Fruit fly (Drosophila melanogaster): ENCODE data around the gene CG13793.
A peak's percentile ranks its signal among the peaks of the same experiment; 100 is the strongest.

Gene CG13793

DNA sequence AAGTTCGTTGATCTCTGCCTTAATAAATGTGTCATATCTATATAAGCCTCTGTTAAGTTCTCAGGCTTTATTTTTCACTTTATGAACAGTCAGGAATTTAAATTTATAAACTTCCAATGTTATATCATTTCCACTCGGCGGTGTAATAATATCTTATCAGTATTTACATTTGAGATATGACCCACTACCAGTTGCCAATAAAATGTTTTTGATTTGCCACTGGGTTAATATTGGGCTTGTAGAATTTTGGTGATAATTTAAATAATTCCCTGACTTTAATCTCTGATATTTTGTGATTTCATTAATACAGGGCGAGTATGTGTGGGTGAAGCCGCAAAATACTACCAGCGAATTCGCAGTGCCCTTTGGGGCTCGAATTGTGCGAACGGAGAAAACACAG is 39.0 kb downstream of the CG13793 start:
- TF ChIP-seq CG11696 (GFP tag; IDR thresholded peaks at IDR 0.05) (no peak), CG8388 (GFP tag; optimal IDR thresholded peaks at IDR 0.05) (no peak), Pdp1 (GFP tag; optimal IDR thresholded peaks at IDR 0.05) (peak in 1 of 2 experiments; percentile 26), Tbp (GFP tag; optimal IDR thresholded peaks at IDR 0.05) (no peak), exex (tag; optimal IDR thresholded peaks at IDR 0.05) (peak; percentile 63), Ets65A (GFP tag) (no peak), en (GFP tag; optimal IDR thresholded peaks at IDR 0.05) (no peak), mirr (GFP tag; optimal IDR thresholded peaks at IDR 0.05) (peak; percentile 85), CG10321 (GFP tag; IDR thresholded peaks at IDR 0.05) (no peak)

DNA sequence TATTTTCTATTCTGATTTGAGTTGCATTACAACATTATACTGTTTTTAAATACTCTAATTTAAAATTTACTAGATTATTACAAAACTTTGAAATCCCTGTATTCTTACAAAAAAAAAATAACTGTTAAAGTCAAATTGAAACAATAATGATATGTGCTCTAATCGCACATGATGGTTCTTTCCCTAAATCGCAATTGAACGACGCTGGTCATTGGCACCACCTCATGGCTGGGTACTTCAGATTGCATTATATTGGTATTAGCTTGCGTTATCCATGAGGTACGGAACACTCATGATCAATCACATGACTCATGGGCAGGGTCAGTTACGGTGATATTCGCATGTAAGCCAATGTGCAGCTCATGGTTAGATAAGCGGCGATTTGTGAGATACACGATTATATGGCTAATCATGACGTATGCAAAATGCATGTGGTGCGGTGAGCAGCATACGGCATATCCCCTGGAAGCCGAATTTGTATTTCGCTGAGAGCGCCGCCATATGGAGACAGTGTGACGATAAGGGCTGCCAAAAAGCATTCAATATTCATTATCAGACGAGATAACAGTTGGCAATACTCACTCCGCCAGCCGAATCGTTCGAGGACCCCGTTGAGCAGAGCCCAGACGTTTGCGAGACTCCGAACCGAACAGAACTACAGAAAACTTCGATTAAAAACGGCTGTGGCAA is 41.0 kb downstream of the CG13793 start:
- TF ChIP-seq ara (GFP tag; IDR thresholded peaks at IDR 0.05) (no peak), HLH54F (GFP tag; optimal IDR thresholded peaks at IDR 0.05) (no peak), Hmr (GFP tag; optimal IDR thresholded peaks at IDR 0.05) (peak; percentile 50), nerfin-1 (tag; optimal IDR thresholded peaks at IDR 0.05) (no peak), Ets65A (GFP tag) (peak; percentile 55), GATAe (GFP tag; conservative IDR thresholded peaks at IDR 0.05) (peak; percentile 43), CG15479 (GFP tag; optimal IDR thresholded peaks at IDR 0.05) (peak; percentile 85), abd-A (tag; optimal IDR thresholded peaks at IDR 0.05) (no peak), Fer3 (tag; optimal IDR thresholded peaks at IDR 0.05) (no peak), chinmo (GFP tag; IDR thresholded peaks at IDR 0.05; ENCODE audit: partially characterized antibody) (0 out of 4 replicates have a peak, but pooled peaks have one; percentile 68), CG8089 (GFP tag; optimal IDR thresholded peaks at IDR 0.05) (no peak), sug (tag; optimal IDR thresholded peaks at IDR 0.05) (peak; percentile 22), Vsx1 (GFP tag; optimal IDR thresholded peaks at IDR 0.05) (peak; percentile 8), mirr (GFP tag; optimal IDR thresholded peaks at IDR 0.05) (peak; percentile 18), Hey (tag; optimal IDR thresholded peaks at IDR 0.05) (peak; percentile 32), ems (GFP tag; optimal IDR thresholded peaks at IDR 0.05) (no peak), CG2678 (tag; optimal IDR thresholded peaks at IDR 0.05) (no peak), Myb (GFP tag; optimal IDR thresholded peaks at IDR 0.05) (no peak), CG12104 (GFP tag; optimal IDR thresholded peaks at IDR 0.05) (no peak), Deaf1 (tag; optimal IDR thresholded peaks at IDR 0.05) (peak; percentile 16), CG31388 (GFP tag; optimal IDR thresholded peaks at IDR 0.05) (no peak), CG10147 (GFP tag; optimal IDR thresholded peaks at IDR 0.05) (peak; percentile 15), CG14441 (GFP tag; IDR thresholded peaks at IDR 0.05) (no peak), CG10543 (GFP tag; optimal IDR thresholded peaks at IDR 0.05) (peak; percentile 33)

DNA sequence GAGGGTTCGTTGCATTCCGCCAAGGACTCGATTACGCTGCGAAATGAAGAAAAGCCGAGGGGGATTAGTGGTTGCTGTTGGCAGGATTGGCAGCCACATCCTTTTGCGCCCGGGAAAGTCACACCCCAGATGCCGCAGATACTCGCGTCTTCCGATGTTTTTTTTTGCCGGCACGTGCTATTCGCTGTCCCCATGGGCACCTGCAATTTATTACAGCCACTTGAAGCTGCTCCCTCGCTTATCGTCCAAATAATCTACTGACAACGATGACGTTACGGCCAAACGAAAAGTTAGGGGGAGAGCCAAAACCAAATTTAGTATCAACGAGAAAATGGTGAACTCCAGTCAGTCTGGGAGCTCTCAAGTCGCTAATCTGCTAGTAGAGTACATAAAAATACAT is 42.3 kb downstream of the CG13793 start:
- TF ChIP-seq cwo (GFP tag; optimal IDR thresholded peaks at IDR 0.05) = peak; percentile 55
- TF ChIP-seq chinmo (GFP tag; IDR thresholded peaks at IDR 0.05; ENCODE audit: partially characterized antibody) = peak; percentile 54; the same call in 1 of the 4 replicates
- no peak for TF ChIP-seq NFAT (GFP tag; IDR thresholded peaks at IDR 0.05)

DNA sequence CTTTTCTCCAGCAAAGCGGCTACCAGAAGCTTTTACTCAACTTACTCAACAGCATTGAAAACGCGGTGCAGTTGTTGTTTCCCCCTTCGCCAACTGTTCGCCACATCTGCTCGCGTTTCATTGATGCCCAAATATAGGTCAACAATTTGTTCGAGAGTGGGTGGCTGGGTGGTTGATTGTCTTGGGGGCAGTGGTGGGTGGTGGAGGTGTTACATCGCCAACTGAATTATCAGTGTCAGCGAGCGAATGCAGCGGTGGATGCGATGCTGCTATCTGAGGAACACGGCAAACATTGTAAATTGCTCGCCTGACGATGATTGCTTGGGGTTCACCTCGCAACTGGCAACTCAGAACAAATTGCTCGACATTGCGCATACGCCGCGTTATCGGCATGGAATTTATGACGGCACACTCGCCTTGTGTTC is 43.5 kb downstream of the CG13793 start:
- TF ChIP-seq Rfx (GFP tag; IDR thresholded peaks at IDR 0.05) (0 out of 2 replicates have a peak, but pooled peaks have one; percentile 14), CG12769 (tag; optimal IDR thresholded peaks at IDR 0.05) (peak; percentile 81), CG4360 (GFP tag; IDR thresholded peaks at IDR 0.05) (no peak), mirr (GFP tag; optimal IDR thresholded peaks at IDR 0.05) (peak; percentile 30), z (GFP tag; IDR thresholded peaks at IDR 0.05) (peak; percentile 91), sr (GFP tag; IDR thresholded peaks at IDR 0.05) (peak; percentile 57; the same call in 1 of the 3 replicates), CG34224 (GFP tag; IDR thresholded peaks at IDR 0.05; ENCODE audit: partially characterized antibody) (no peak), sd (tag; optimal IDR thresholded peaks at IDR 0.05) (peak; percentile 52), chinmo (GFP tag; IDR thresholded peaks at IDR 0.05; ENCODE audit: partially characterized antibody) (peak; percentile 76; the same call in 3 of the 4 replicates), slbo (GFP tag; IDR thresholded peaks at IDR 0.05) (no peak), Med (GFP tag) (peak; percentile 29), CG7372 (GFP tag; IDR thresholded peaks at IDR 0.05) (0 out of 2 replicates have a peak, but pooled peaks have one; percentile 14), sens-2 (GFP tag; IDR thresholded peaks at IDR 0.05) (no peak), nau (GFP tag; optimal IDR thresholded peaks at IDR 0.05) (peak; percentile 5)

All from whole organism, embryonic.